Fruit fly (Drosophila melanogaster): Measurements from ENCODE around the gene PIG-Q.

Gene PIG-Q

dm6 chrX:16385942-16386392 lies 27.0 kb downstream of the PIG-Q start:
- peak; percentile 72 for TF ChIP-seq fru (GFP tag; optimal IDR thresholded peaks at IDR 0.05)
- peak; percentile 41 for TF ChIP-seq dmrt93B (GFP tag; optimal IDR thresholded peaks at IDR 0.05)
- TF ChIP-seq rgr (GFP tag; optimal IDR thresholded peaks at IDR 0.05): peak; percentile 52
- no peak for TF ChIP-seq usp (GFP tag; optimal IDR thresholded peaks at IDR 0.05)
- TF ChIP-seq lola (GFP tag; optimal IDR thresholded peaks at IDR 0.05): no peak
- TF ChIP-seq dsf (GFP tag; optimal IDR thresholded peaks at IDR 0.05; ENCODE audit: borderline replicate concordance): no peak
- peak in 1 of 2 experiments; percentile 61 for TF ChIP-seq foxo (GFP tag; optimal IDR thresholded peaks at IDR 0.05)
- peak; percentile 15 for TF ChIP-seq Hnf4 (GFP tag; optimal IDR thresholded peaks at IDR 0.05)
- no peak for TF ChIP-seq Jra (GFP tag; optimal IDR thresholded peaks at IDR 0.05)
- TF ChIP-seq N (GFP tag; optimal IDR thresholded peaks at IDR 0.05): no peak
- peak; percentile 50 for TF ChIP-seq Hr83 (GFP tag; optimal IDR thresholded peaks at IDR 0.05; ENCODE audit: poor library complexity, severe bottlenecking)
- peak; percentile 19 for TF ChIP-seq CG9705 (GFP tag; optimal IDR thresholded peaks at IDR 0.05)
- TF ChIP-seq pan (optimal IDR thresholded peaks at IDR 0.05): no peak
- peak; percentile 31 for TF ChIP-seq woc (GFP tag; optimal IDR thresholded peaks at IDR 0.05)
- no peak for TF ChIP-seq dl (GFP tag; optimal IDR thresholded peaks at IDR 0.05; ENCODE audit: insufficient read depth in 1 of 2, partially characterized antibody in 2 of 2)
- TF ChIP-seq CrebA (GFP tag; optimal IDR thresholded peaks at IDR 0.05; ENCODE audit: borderline replicate concordance): no peak
- TF ChIP-seq HLH106 (tag; optimal IDR thresholded peaks at IDR 0.05): peak; percentile 53
- no peak for TF ChIP-seq Myc (optimal IDR thresholded peaks at IDR 0.05)
- TF ChIP-seq Hr78 (GFP tag; optimal IDR thresholded peaks at IDR 0.05): no peak
- no peak for TF ChIP-seq Dif (GFP tag; optimal IDR thresholded peaks at IDR 0.05; ENCODE audit: partially characterized antibody)
- TF ChIP-seq sv (GFP tag; optimal IDR thresholded peaks at IDR 0.05): no peak
- no peak for TF ChIP-seq GATAd (GFP tag; optimal IDR thresholded peaks at IDR 0.05)
- TF ChIP-seq jim (GFP tag; optimal IDR thresholded peaks at IDR 0.05): no peak
- TF ChIP-seq sage (GFP tag; optimal IDR thresholded peaks at IDR 0.05): no peak
- no peak for TF ChIP-seq Dfd (GFP tag; optimal IDR thresholded peaks at IDR 0.05)
- peak; percentile 66 for TF ChIP-seq OdsH (GFP tag; optimal IDR thresholded peaks at IDR 0.05)
- no peak for TF ChIP-seq tai (GFP tag; optimal IDR thresholded peaks at IDR 0.05)
- no peak for TF ChIP-seq Rel (GFP tag; optimal IDR thresholded peaks at IDR 0.05)
- TF ChIP-seq Rel (tag; optimal IDR thresholded peaks at IDR 0.05): no peak
- peak; percentile 71 for TF ChIP-seq h (GFP tag; optimal IDR thresholded peaks at IDR 0.05)
- no peak for TF ChIP-seq Vsx2 (GFP tag; optimal IDR thresholded peaks at IDR 0.05; ENCODE audit: partially characterized antibody)
- no peak for TF ChIP-seq brk (GFP tag; optimal IDR thresholded peaks at IDR 0.05)
- no peak for TF ChIP-seq Abd-B (GFP tag; optimal IDR thresholded peaks at IDR 0.05)
- TF ChIP-seq CG32264 (GFP tag; optimal IDR thresholded peaks at IDR 0.05): no peak
- peak; percentile 49 for TF ChIP-seq ey (GFP tag; optimal IDR thresholded peaks at IDR 0.05)
- no peak for TF ChIP-seq Mio (GFP tag; optimal IDR thresholded peaks at IDR 0.05)
- peak; percentile 33 for TF ChIP-seq psq (GFP tag; optimal IDR thresholded peaks at IDR 0.05)
- peak; percentile 43 for TF ChIP-seq br (GFP tag; optimal IDR thresholded peaks at IDR 0.05)
- peak; percentile 57 for TF ChIP-seq Sp1 (GFP tag; optimal IDR thresholded peaks at IDR 0.05)

dm6 chrX:16391397-16391796 lies 32.5 kb downstream of the PIG-Q start, which contains the start of the genes TH1 and mei-41:
TSS of gene TH1 (minus strand) at chrX:16391438.
TSS of gene mei-41 (plus strand) at chrX:16391698.
- no peak for TF ChIP-seq lola (GFP tag; optimal IDR thresholded peaks at IDR 0.05)
- TF ChIP-seq ey (GFP tag; optimal IDR thresholded peaks at IDR 0.05): peak; percentile 62
- TF ChIP-seq Sp1 (GFP tag; optimal IDR thresholded peaks at IDR 0.05): peak; percentile 83
- no peak for TF ChIP-seq Mio (GFP tag; optimal IDR thresholded peaks at IDR 0.05)
- TF ChIP-seq OdsH (GFP tag; optimal IDR thresholded peaks at IDR 0.05): peak; percentile 44
- TF ChIP-seq dsf (GFP tag; optimal IDR thresholded peaks at IDR 0.05; ENCODE audit: borderline replicate concordance): no peak
- peak; percentile 70 for TF ChIP-seq CG9705 (GFP tag; optimal IDR thresholded peaks at IDR 0.05)
- TF ChIP-seq Dfd (GFP tag; optimal IDR thresholded peaks at IDR 0.05): no peak
- TF ChIP-seq psq (GFP tag; optimal IDR thresholded peaks at IDR 0.05): peak; percentile 71
- no peak for TF ChIP-seq fru (GFP tag; optimal IDR thresholded peaks at IDR 0.05)
- TF ChIP-seq dmrt93B (GFP tag; optimal IDR thresholded peaks at IDR 0.05): peak; percentile 88
- no peak for TF ChIP-seq woc (GFP tag; optimal IDR thresholded peaks at IDR 0.05)
- no peak for TF ChIP-seq Hnf4 (GFP tag; optimal IDR thresholded peaks at IDR 0.05)
- no peak for TF ChIP-seq foxo (GFP tag; optimal IDR thresholded peaks at IDR 0.05)
- TF ChIP-seq h (GFP tag; optimal IDR thresholded peaks at IDR 0.05): no peak
- TF ChIP-seq Rel (GFP tag; optimal IDR thresholded peaks at IDR 0.05): peak; percentile 26
- no peak for TF ChIP-seq Rel (tag; optimal IDR thresholded peaks at IDR 0.05)
- TF ChIP-seq GATAd (GFP tag; optimal IDR thresholded peaks at IDR 0.05): no peak
- no peak for TF ChIP-seq br (GFP tag; optimal IDR thresholded peaks at IDR 0.05)
- no peak for TF ChIP-seq tai (GFP tag; optimal IDR thresholded peaks at IDR 0.05)
- TF ChIP-seq N (GFP tag; optimal IDR thresholded peaks at IDR 0.05): peak; percentile 82
- peak; percentile 94 for TF ChIP-seq HLH106 (tag; optimal IDR thresholded peaks at IDR 0.05)
- no peak for TF ChIP-seq brk (GFP tag; optimal IDR thresholded peaks at IDR 0.05)
- TF ChIP-seq sage (GFP tag; optimal IDR thresholded peaks at IDR 0.05): no peak
- TF ChIP-seq rgr (GFP tag; optimal IDR thresholded peaks at IDR 0.05): no peak
- TF ChIP-seq CG32264 (GFP tag; optimal IDR thresholded peaks at IDR 0.05): no peak
- TF ChIP-seq Hr83 (GFP tag; optimal IDR thresholded peaks at IDR 0.05; ENCODE audit: poor library complexity, severe bottlenecking): no peak
- peak; percentile 50 for TF ChIP-seq sv (GFP tag; optimal IDR thresholded peaks at IDR 0.05)
- TF ChIP-seq Myc (optimal IDR thresholded peaks at IDR 0.05): no peak
- TF ChIP-seq usp (GFP tag; optimal IDR thresholded peaks at IDR 0.05): no peak
- no peak for TF ChIP-seq CrebA (GFP tag; optimal IDR thresholded peaks at IDR 0.05; ENCODE audit: borderline replicate concordance)
- TF ChIP-seq Jra (GFP tag; optimal IDR thresholded peaks at IDR 0.05): no peak
- no peak for TF ChIP-seq pan (optimal IDR thresholded peaks at IDR 0.05)
- peak; percentile 58 for TF ChIP-seq Hr78 (GFP tag; optimal IDR thresholded peaks at IDR 0.05)
- no peak for TF ChIP-seq Vsx2 (GFP tag; optimal IDR thresholded peaks at IDR 0.05; ENCODE audit: partially characterized antibody)
- TF ChIP-seq Abd-B (GFP tag; optimal IDR thresholded peaks at IDR 0.05): peak; percentile 67
- no peak for TF ChIP-seq jim (GFP tag; optimal IDR thresholded peaks at IDR 0.05)
- TF ChIP-seq Dif (GFP tag; optimal IDR thresholded peaks at IDR 0.05; ENCODE audit: partially characterized antibody): no peak
- no peak for TF ChIP-seq dl (GFP tag; optimal IDR thresholded peaks at IDR 0.05; ENCODE audit: insufficient read depth in 1 of 2, partially characterized antibody in 2 of 2)
